Fruit fly (Drosophila melanogaster) whole organism, prepupa: Measurements from ENCODE around the gene CtsF.
A peak's percentile ranks its signal among the peaks of the same experiment; 100 is the strongest.

ENCODE experiments used
- Blimp-1 ChIP-seq: fragments of 200-800 bp; sonication (Bioruptor generic); optimal IDR thresholded peaks from 3 replicates; lab custom pipeline; 2017; ENCODE audit warnings: missing biosample characterization, missing genetic modification characterization, mild to moderate bottlenecking, moderate library complexity, missing genetic modification reagents
- CG10669 ChIP-seq: fragments of 200-800 bp; sonication (Bioruptor generic); optimal IDR thresholded peaks from 3 replicates; lab custom pipeline; 2018; ENCODE audit warnings: missing biosample characterization, mild to moderate bottlenecking, missing genetic modification characterization, moderate library complexity
- CG11294 ChIP-seq: fragments of 200-800 bp; sonication (Bioruptor generic); IDR thresholded peaks from 2 replicates; pipeline ENCODE4 v1.3.6; 2022; ENCODE audit warnings: missing biosample characterization, missing genetic modification characterization
- CG11762 ChIP-seq: fragments of 200-800 bp; sonication (Bioruptor generic); optimal IDR thresholded peaks from 3 replicates; lab custom pipeline; 2016; ENCODE audit warnings: missing biosample characterization, missing genetic modification characterization; ENCODE audit not compliant: insufficient read depth
- CG1621 ChIP-seq: fragments of 200-800 bp; sonication (Bioruptor generic); optimal IDR thresholded peaks from 3 replicates; lab custom pipeline; 2018; ENCODE audit warnings: missing biosample characterization, mild to moderate bottlenecking, missing genetic modification characterization
- CG16779 ChIP-seq: fragments of 200-800 bp; sonication (Bioruptor generic); optimal IDR thresholded peaks from 3 replicates; lab custom pipeline; 2017; ENCODE audit warnings: missing biosample characterization, mild to moderate bottlenecking, missing genetic modification characterization
- CG31627 ChIP-seq: fragments of 200-800 bp; sonication (Bioruptor generic); optimal IDR thresholded peaks from 3 replicates; lab custom pipeline; 2016; ENCODE audit warnings: missing biosample characterization, missing genetic modification characterization
- CG32006 ChIP-seq: fragments of 200-800 bp; sonication (Bioruptor generic); optimal IDR thresholded peaks from 3 replicates; lab custom pipeline; 2017; ENCODE audit warnings: missing biosample characterization, mild to moderate bottlenecking, missing genetic modification characterization
- CG34406 ChIP-seq: fragments of 200-800 bp; sonication (Bioruptor generic); optimal IDR thresholded peaks from 3 replicates; lab custom pipeline; 2016; ENCODE audit warnings: missing biosample characterization, missing genetic modification characterization
- CG3919 ChIP-seq: fragments of 200-800 bp; sonication (Bioruptor generic); optimal IDR thresholded peaks from 3 replicates; lab custom pipeline; 2016; ENCODE audit warnings: missing biosample characterization, missing genetic modification characterization
- CG4318 ChIP-seq: fragments of 200-800 bp; sonication (Bioruptor generic); optimal IDR thresholded peaks from 3 replicates; lab custom pipeline; 2017; ENCODE audit warnings: missing biosample characterization, mild to moderate bottlenecking, missing genetic modification characterization
- CG6792 ChIP-seq: fragments of 200-800 bp; sonication (Bioruptor generic); optimal IDR thresholded peaks from 3 replicates; lab custom pipeline; 2016; ENCODE audit warnings: missing biosample characterization, missing genetic modification characterization
- CG6808 ChIP-seq: fragments of 200-800 bp; sonication (Bioruptor generic); optimal IDR thresholded peaks from 3 replicates; lab custom pipeline; 2017; ENCODE audit warnings: missing biosample characterization, missing genetic modification characterization, mild to moderate bottlenecking, moderate library complexity, missing genetic modification reagents
- CG6854 ChIP-seq: fragments of 200-800 bp; sonication (Bioruptor generic); optimal IDR thresholded peaks from 2 replicates; lab custom pipeline; 2017; ENCODE audit warnings: missing biosample characterization, mild to moderate bottlenecking, missing genetic modification characterization
- CG8319 ChIP-seq: fragments of 200-800 bp; sonication (Bioruptor generic); optimal IDR thresholded peaks from 3 replicates; lab custom pipeline; 2016; ENCODE audit warnings: missing biosample characterization, missing genetic modification characterization
- CG8632 ChIP-seq: fragments of 200-800 bp; sonication (Bioruptor generic); optimal IDR thresholded peaks from 3 replicates; lab custom pipeline; 2016; ENCODE audit warnings: missing biosample characterization, missing genetic modification characterization
- Ets21C ChIP-seq: fragments of 200-800 bp; sonication (Bioruptor generic); optimal IDR thresholded peaks from 3 replicates; lab custom pipeline; 2016; ENCODE audit warnings: missing biosample characterization, missing genetic modification characterization
- Ets96B ChIP-seq: fragments of 200-800 bp; optimal IDR thresholded peaks from 2 replicates; lab custom pipeline; 2019; ENCODE audit warnings: missing biosample characterization, mild to moderate bottlenecking, missing genetic modification characterization, moderate library complexity
- Hr38 ChIP-seq: sonication (Bioruptor generic); optimal IDR thresholded peaks from 2 replicates; lab custom pipeline; 2016; ENCODE audit warnings: missing biosample characterization, missing genetic modification characterization
- Lpt ChIP-seq: fragments of 200-800 bp; sonication (Bioruptor generic); optimal IDR thresholded peaks from 3 replicates; lab custom pipeline; 2016; ENCODE audit warnings: missing biosample characterization, missing genetic modification characterization
- Smox ChIP-seq: fragments of 200-800 bp; sonication (Bioruptor generic); optimal IDR thresholded peaks from 3 replicates; lab custom pipeline; 2016; ENCODE audit warnings: missing biosample characterization, missing genetic modification characterization
- Sox102F ChIP-seq: fragments of 200-800 bp; sonication (Bioruptor generic); optimal IDR thresholded peaks from 2 replicates; lab custom pipeline; 2016; ENCODE audit warnings: missing biosample characterization, mild to moderate bottlenecking, missing genetic modification characterization
- Sox14 ChIP-seq: fragments of 200-800 bp; sonication (Bioruptor generic); optimal IDR thresholded peaks from 3 replicates; lab custom pipeline; 2016; ENCODE audit warnings: missing biosample characterization, missing genetic modification characterization
- Sox15 ChIP-seq: fragments of 200-800 bp; sonication (Bioruptor generic); optimal IDR thresholded peaks from 3 replicates; lab custom pipeline; 2016; ENCODE audit warnings: missing biosample characterization, missing genetic modification characterization
- achi ChIP-seq: fragments of 200-800 bp; sonication (Bioruptor generic); optimal IDR thresholded peaks from 3 replicates; lab custom pipeline; 2016; ENCODE audit warnings: missing biosample characterization, missing genetic modification characterization
- acj6 ChIP-seq: fragments of 200-800 bp; sonication (Bioruptor generic); optimal IDR thresholded peaks from 3 replicates; lab custom pipeline; 2016; ENCODE audit warnings: missing biosample characterization, missing genetic modification characterization
- dsx ChIP-seq: fragments of 200-800 bp; optimal IDR thresholded peaks from 3 replicates; lab custom pipeline; 2019; ENCODE audit warnings: missing biosample characterization, mild to moderate bottlenecking, missing genetic modification characterization, moderate library complexity; ENCODE audit not compliant: poor library complexity, severe bottlenecking
- esn ChIP-seq: fragments of 200-800 bp; sonication (Bioruptor generic); optimal IDR thresholded peaks from 2 replicates; lab custom pipeline; 2016; ENCODE audit warnings: missing biosample characterization, mild to moderate bottlenecking, missing genetic modification characterization, moderate library complexity
- fd59A ChIP-seq: fragments of 200-800 bp; sonication (Bioruptor generic); optimal IDR thresholded peaks from 2 replicates; lab custom pipeline; 2017; ENCODE audit warnings: missing biosample characterization, mild to moderate bottlenecking, missing genetic modification characterization, missing genetic modification reagents
- fkh ChIP-seq: fragments of 200-800 bp; sonication (Bioruptor generic); optimal IDR thresholded peaks from 3 replicates; lab custom pipeline; 2017; ENCODE audit warnings: missing biosample characterization, mild to moderate bottlenecking, missing genetic modification characterization, moderate library complexity
- lz ChIP-seq: fragments of 200-800 bp; sonication (Bioruptor generic); optimal IDR thresholded peaks from 3 replicates; lab custom pipeline; 2016; ENCODE audit warnings: missing biosample characterization, missing genetic modification characterization
- net ChIP-seq: fragments of 200-800 bp; sonication (Bioruptor generic); optimal IDR thresholded peaks from 3 replicates; lab custom pipeline; 2016; ENCODE audit warnings: missing biosample characterization, missing genetic modification characterization
- pdm3 ChIP-seq: fragments of 200-800 bp; sonication (Bioruptor generic); optimal IDR thresholded peaks from 3 replicates; lab custom pipeline; 2016; ENCODE audit warnings: missing biosample characterization, missing genetic modification characterization
- spab ChIP-seq: fragments of 200-800 bp; sonication (Bioruptor generic); optimal IDR thresholded peaks from 2 replicates; lab custom pipeline; 2017; ENCODE audit warnings: missing biosample characterization, mild to moderate bottlenecking, missing genetic modification characterization, missing genetic modification reagents
- svp ChIP-seq: fragments of 200-800 bp; sonication (Bioruptor generic); peaks from one replicate; lab custom pipeline; 2016; ENCODE audit warnings: missing biosample characterization, missing genetic modification characterization

Gene CtsF

DNA sequence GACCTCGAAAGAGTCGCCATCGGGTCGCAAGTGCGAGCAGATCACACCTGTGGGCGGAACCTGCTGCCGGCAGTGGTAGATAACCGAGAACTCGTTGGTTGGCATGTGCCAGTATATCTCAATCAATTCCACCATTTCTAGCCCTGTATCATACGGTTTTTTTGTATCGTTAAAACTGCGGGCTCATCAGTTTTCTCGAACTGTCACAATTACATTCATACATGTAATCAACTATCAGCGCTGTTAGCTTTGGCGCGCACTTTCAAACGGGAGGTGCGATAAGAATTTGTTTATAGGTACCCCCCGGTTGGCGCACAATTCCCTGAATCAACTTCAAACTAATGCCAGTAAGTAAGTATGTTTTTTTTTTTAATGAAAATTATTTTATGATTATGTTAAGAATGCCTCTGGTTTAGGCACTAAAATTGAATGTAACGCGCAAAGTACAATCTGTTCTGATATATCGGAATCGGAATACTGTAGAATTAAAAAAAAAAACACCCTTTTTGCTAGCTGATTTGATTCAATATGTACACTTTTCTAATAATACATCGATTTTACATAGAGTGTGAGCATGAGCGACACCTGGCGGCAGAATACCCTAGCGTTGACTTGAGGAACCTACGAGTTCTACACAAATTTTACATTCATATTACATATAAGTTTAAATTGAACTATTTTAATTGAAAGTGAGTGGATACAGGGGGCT is 47.2 kb upstream of the CtsF start (continued):
- no peak for TF ChIP-seq CG32006 (GFP tag; lab: Kevin White, UChicago)
- no peak for TF ChIP-seq CG8632 (GFP tag; lab: Kevin White, UChicago)
- TF ChIP-seq CG16779 (tag; lab: Kevin White, UChicago): no peak
- TF ChIP-seq CG4318 (GFP tag; lab: Kevin White, UChicago): no peak
- peak; percentile 11 for TF ChIP-seq svp (GFP tag; lab: Kevin White, UChicago)
- peak; percentile 49 for TF ChIP-seq acj6 (GFP tag; lab: Kevin White, UChicago)
- peak; percentile 22 for TF ChIP-seq CG6792
- TF ChIP-seq CG11762 (GFP tag; lab: Kevin White, UChicago): no peak
- no peak for TF ChIP-seq CG6808 (GFP tag; lab: Kevin White, UChicago)
- TF ChIP-seq Sox102F (GFP tag; lab: Kevin White, UChicago): no peak
- TF ChIP-seq CG3919 (GFP tag; lab: Kevin White, UChicago): no peak
- no peak for TF ChIP-seq net (GFP tag; lab: Kevin White, UChicago)
- no peak for TF ChIP-seq Lpt (GFP tag; lab: Kevin White, UChicago)
- no peak for TF ChIP-seq achi (GFP tag; lab: Kevin White, UChicago)
- peak; percentile 69 for TF ChIP-seq CG31627 (GFP tag; lab: Kevin White, UChicago)
- peak; percentile 48 for TF ChIP-seq lz (GFP tag; lab: Kevin White, UChicago)
- TF ChIP-seq CG6854 (GFP tag; lab: Kevin White, UChicago): no peak
- no peak for TF ChIP-seq CG34406
- no peak for TF ChIP-seq CG1621 (tag; lab: Kevin White, UChicago)
- peak; percentile 46 for TF ChIP-seq Blimp-1 (GFP tag; lab: Kevin White, UChicago)
- no peak for TF ChIP-seq CG11294 (GFP tag; lab: Robert Waterston, UW)
- TF ChIP-seq spab (GFP tag; lab: Kevin White, UChicago): no peak
- TF ChIP-seq Sox14 (GFP tag; lab: Kevin White, UChicago): peak; percentile 46
- no peak for TF ChIP-seq CG8319 (GFP tag; lab: Kevin White, UChicago)
- no peak for TF ChIP-seq fd59A (GFP tag; lab: Kevin White, UChicago)
- TF ChIP-seq Ets21C: peak; percentile 34
- no peak for TF ChIP-seq CG10669 (GFP tag; lab: Kevin White, UChicago)
- TF ChIP-seq Hr38 (GFP tag; lab: Kevin White, UChicago): no peak

DNA sequence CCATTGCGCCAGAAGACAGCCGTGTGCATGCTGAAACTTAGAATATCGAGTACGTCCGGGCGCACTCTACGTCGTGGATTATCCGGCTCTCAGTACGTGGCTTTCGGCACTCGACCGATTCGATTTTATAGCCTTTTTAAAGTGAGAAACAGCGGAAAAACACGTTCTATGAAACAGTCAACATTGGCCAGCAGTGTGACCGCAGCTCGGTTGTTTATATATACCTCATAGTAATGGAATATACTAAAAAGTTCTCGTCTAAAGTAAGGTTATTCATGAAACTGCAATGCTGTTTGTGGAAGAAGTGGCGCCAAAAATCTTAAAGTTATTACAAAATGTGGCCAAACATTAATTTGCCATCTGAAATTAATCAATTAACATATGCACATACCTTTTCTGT is 45.8 kb upstream of the CtsF start:
- TF ChIP-seq Smox (no peak), esn (GFP tag; lab: Kevin White, UChicago) (peak; percentile 14), svp (GFP tag; lab: Kevin White, UChicago) (peak; percentile 55), fkh (GFP tag; lab: Kevin White, UChicago) (peak; percentile 70), Sox15 (GFP tag; lab: Kevin White, UChicago) (no peak), Ets96B (tag; lab: Kevin White, UChicago) (no peak)

DNA sequence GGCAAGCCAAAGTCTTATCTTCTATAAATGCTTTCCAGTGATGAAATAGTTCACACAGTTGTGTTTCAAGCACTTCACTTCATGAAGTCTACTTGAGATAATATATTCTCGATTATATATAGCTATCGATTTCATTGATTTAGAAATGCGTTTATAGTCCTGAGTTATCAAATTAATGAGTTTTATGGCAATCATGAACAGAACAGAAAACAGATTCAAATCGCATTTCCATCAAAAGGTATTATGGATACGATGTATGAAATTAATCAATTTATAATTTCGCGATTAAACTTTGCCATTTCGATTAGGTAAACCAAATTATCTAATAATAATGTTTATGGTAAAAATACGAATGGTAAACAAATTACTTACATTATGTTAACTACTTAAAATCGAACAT is 43.5 kb upstream of the CtsF start:
- TF ChIP-seq svp (GFP tag; lab: Kevin White, UChicago) (no peak), Sox14 (GFP tag; lab: Kevin White, UChicago) (no peak), CG8632 (GFP tag; lab: Kevin White, UChicago) (no peak), CG6808 (GFP tag; lab: Kevin White, UChicago) (no peak), pdm3 (GFP tag; lab: Kevin White, UChicago) (no peak), dsx (GFP tag; lab: Kevin White, UChicago) (no peak)
